Worm (Caenorhabditis elegans) whole organism, L4/young adult: ENCODE results near the gene R10D12.6.

Experiments used
- W03F9.2 ChIP-seq: fragments of 150-350 bp; optimal IDR thresholded peaks from 2 replicates; lab custom pipeline; 2014; ENCODE audit warnings: missing biosample characterization, missing genetic modification characterization
- dao-5 ChIP-seq: sonication (generic microtip); optimal IDR thresholded peaks from 2 replicates; lab custom pipeline; 2016; ENCODE audit warnings: missing genotype, missing genetic modification characterization, moderate library complexity, missing compliant biosample characterization

DNA sequence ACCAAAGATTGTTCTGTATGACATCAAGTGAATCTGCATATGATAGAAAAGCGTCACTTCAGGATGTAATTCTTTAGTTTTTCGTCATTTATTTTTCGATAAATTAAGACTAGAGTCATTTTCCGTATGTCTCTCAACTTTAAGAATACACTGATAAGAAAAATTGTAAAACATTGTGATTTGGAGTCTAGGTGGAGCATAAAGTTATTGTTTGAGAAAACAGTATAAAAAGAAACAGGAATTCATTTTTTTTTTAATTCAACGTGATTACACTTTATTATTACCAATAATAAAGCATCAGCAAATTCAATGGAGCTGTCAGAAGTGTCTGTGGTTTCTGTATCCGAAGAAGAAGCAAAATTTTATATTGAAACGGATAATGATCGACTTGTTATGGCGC is at the start of gene R10D12.6:
- TF ChIP-seq dao-5 (tag; lab: Kevin White, UChicago) (no peak), W03F9.2 (tag; lab: Kevin White, UChicago) (no peak)
